Fruit fly (Drosophila melanogaster) whole organism, embryonic: ENCODE measurements around the gene CG4467.
A peak's percentile ranks its signal among the peaks of the same experiment; 100 is the strongest.

Source experiments
- Bteb2 ChIP-seq: fragments of 200-800 bp; sonication (Bioruptor generic); optimal IDR thresholded peaks from 2 replicates; lab custom pipeline; 2016; ENCODE audit warnings: missing biosample characterization, missing genetic modification characterization
- CG10321 ChIP-seq: fragments of 200-800 bp; sonication (Bioruptor generic); IDR thresholded peaks from 2 replicates; pipeline ENCODE4 v1.3.6; 2022; ENCODE audit warnings: missing biosample characterization, missing genetic modification characterization
- CG10543 ChIP-seq: fragments of 200-800 bp; sonication (Bioruptor generic); optimal IDR thresholded peaks from 3 replicates; lab custom pipeline; 2017; ENCODE audit warnings: missing biosample characterization, mild to moderate bottlenecking, missing genetic modification characterization, moderate library complexity
- CG12659 ChIP-seq: fragments of 200-800 bp; sonication (Bioruptor generic); optimal IDR thresholded peaks from 3 replicates; lab custom pipeline; 2017; ENCODE audit warnings: mild to moderate bottlenecking, missing biosample characterization, missing genetic modification reagents, missing genetic modification characterization
- CG12744 ChIP-seq: fragments of 200-800 bp; sonication (Bioruptor generic); optimal IDR thresholded peaks from 2 replicates; lab custom pipeline; 2016; ENCODE audit warnings: missing biosample characterization, missing genetic modification characterization
- CG12769 ChIP-seq: fragments of 200-800 bp; sonication (Bioruptor generic); optimal IDR thresholded peaks from 2 replicates; lab custom pipeline; 2019; ENCODE audit warnings: missing biosample characterization, mild to moderate bottlenecking, missing genetic modification characterization, moderate library complexity
- CG13123 ChIP-seq: fragments of 200-800 bp; sonication (Bioruptor generic); optimal IDR thresholded peaks from 2 replicates; lab custom pipeline; 2016; ENCODE audit warnings: missing biosample characterization, missing genetic modification characterization
- CG14441 ChIP-seq: fragments of 200-800 bp; sonication (Bioruptor generic); IDR thresholded peaks from 2 replicates; pipeline ENCODE4 v1.3.6; 2022; ENCODE audit warnings: missing biosample characterization, missing genetic modification characterization
- CG17186 ChIP-seq: fragments of 200-800 bp; sonication (Bioruptor generic); optimal IDR thresholded peaks from 3 replicates; lab custom pipeline; 2017; ENCODE audit warnings: missing biosample characterization, missing genetic modification reagents, missing genetic modification characterization
- CG17359 ChIP-seq: fragments of 200-800 bp; sonication (Bioruptor generic); optimal IDR thresholded peaks from 3 replicates; lab custom pipeline; 2018; ENCODE audit warnings: missing biosample characterization, mild to moderate bottlenecking, missing genetic modification characterization, moderate library complexity
- CG17361 ChIP-seq: fragments of 200-800 bp; sonication (Bioruptor generic); IDR thresholded peaks from 3 replicates; pipeline ENCODE4 v1.3.6; 2022; ENCODE audit warnings: missing biosample characterization, missing genetic modification characterization
- CG17568 ChIP-seq: fragments of 200-800 bp; sonication (Bioruptor generic); optimal IDR thresholded peaks from 2 replicates; lab custom pipeline; 2018; ENCODE audit warnings: missing biosample characterization, mild to moderate bottlenecking, missing genetic modification characterization, moderate library complexity
- CG30431 ChIP-seq: fragments of 200-800 bp; sonication (Bioruptor generic); optimal IDR thresholded peaks from 2 replicates; lab custom pipeline; 2017; ENCODE audit warnings: missing biosample characterization, missing genetic modification characterization
- CG31365 ChIP-seq: fragments of 200-800 bp; sonication (Bioruptor generic); optimal IDR thresholded peaks from 2 replicates; lab custom pipeline; 2018; ENCODE audit warnings: missing biosample characterization, mild to moderate bottlenecking, missing genetic modification characterization
- CG32767 ChIP-seq: fragments of 200-800 bp; sonication (Bioruptor generic); IDR thresholded peaks from 2 replicates; pipeline ENCODE4 v1.3.6; 2022; ENCODE audit warnings: missing biosample characterization, missing genetic modification characterization
- CG3726 ChIP-seq: fragments of 200-800 bp; sonication (Bioruptor generic); IDR thresholded peaks from 3 replicates; pipeline ENCODE4, ENCODE4 v1.3.6; 2022; ENCODE audit warnings: missing biosample characterization, missing genetic modification characterization
- CG4707 ChIP-seq: fragments of 200-800 bp; sonication (Bioruptor generic); optimal IDR thresholded peaks from 2 replicates; lab custom pipeline; 2018; ENCODE audit warnings: missing biosample characterization, mild to moderate bottlenecking, missing genetic modification characterization, moderate library complexity
- CG4730 ChIP-seq: fragments of 200-800 bp; sonication (Bioruptor generic); IDR thresholded peaks from 2 replicates; pipeline ENCODE4 v1.3.6; 2022; ENCODE audit warnings: missing biosample characterization, missing genetic modification characterization
- CG8944 ChIP-seq: fragments of 200-800 bp; sonication (Bioruptor generic); optimal IDR thresholded peaks from 3 replicates; lab custom pipeline; 2016; ENCODE audit warnings: missing biosample characterization, missing genetic modification characterization
- D ChIP-seq, 2 experiments: fragments of 200-800 bp in 1 of 2; fragments of >200 bp in 1 of 2; sonication (Bioruptor generic) in 1 of 2; optimal IDR thresholded peaks; 2 replicates in 1 of 2; 3 replicates in 1 of 2; lab custom pipeline; 2017; ENCODE audit warnings: mild to moderate bottlenecking in 1 of 2, missing biosample characterization in 1 of 2, missing genetic modification characterization in 1 of 2, missing genetic modification reagents in 1 of 2
- HLHmδ ChIP-seq: fragments of 200-800 bp; sonication (Bioruptor generic); optimal IDR thresholded peaks from 2 replicates; lab custom pipeline; 2018; ENCODE audit warnings: missing biosample characterization, mild to moderate bottlenecking, missing genetic modification characterization, moderate library complexity
- Hsf ChIP-seq: fragments of 200-800 bp; sonication (Bioruptor generic); optimal IDR thresholded peaks from 3 replicates; lab custom pipeline; 2016; ENCODE audit warnings: missing biosample characterization, missing genetic modification characterization
- Lhr ChIP-seq: fragments of 200-800 bp; sonication (Bioruptor generic); optimal IDR thresholded peaks from 3 replicates; lab custom pipeline; 2017; ENCODE audit warnings: mild to moderate bottlenecking, missing biosample characterization, missing genetic modification reagents, missing genetic modification characterization
- Scr ChIP-seq: fragments of 200-800 bp; sonication (Bioruptor generic); IDR thresholded peaks from 2 replicates; pipeline ENCODE4 v1.3.6; 2022; ENCODE audit warnings: missing biosample characterization, missing genetic modification characterization; ENCODE audit not compliant: partially characterized antibody
- Side ChIP-seq: fragments of 200-800 bp; sonication (Bioruptor generic); optimal IDR thresholded peaks from 2 replicates; lab custom pipeline; 2016; ENCODE audit warnings: missing biosample characterization, missing genetic modification characterization
- crol ChIP-seq: fragments of 200-800 bp; sonication (Bioruptor generic); IDR thresholded peaks from 2 replicates; pipeline ENCODE4 v1.3.6; 2022; ENCODE audit warnings: missing biosample characterization, missing genetic modification characterization
- da ChIP-seq: fragments of 200-800 bp; sonication (Bioruptor generic); optimal IDR thresholded peaks from 2 replicates; lab custom pipeline; 2016; ENCODE audit warnings: missing biosample characterization, missing genetic modification characterization
- dpn ChIP-seq, 2 experiments: fragments of 200-800 bp; sonication (Bioruptor generic); optimal IDR thresholded peaks; 3 replicates each; lab custom pipeline; 2016; ENCODE audit warnings: missing biosample characterization in 2 of 2, missing genetic modification characterization in 2 of 2
- emc ChIP-seq: fragments of 200-800 bp; sonication (Bioruptor generic); optimal IDR thresholded peaks from 2 replicates; lab custom pipeline; 2016; ENCODE audit warnings: missing biosample characterization, missing genetic modification characterization
- ems ChIP-seq: fragments of 200-800 bp; sonication (Bioruptor generic); optimal IDR thresholded peaks from 3 replicates; lab custom pipeline; 2016; ENCODE audit warnings: missing biosample characterization, missing genetic modification characterization
- exex ChIP-seq: fragments of 200-800 bp; sonication (Bioruptor generic); optimal IDR thresholded peaks from 4 replicates; lab custom pipeline; 2018; ENCODE audit warnings: missing biosample characterization, mild to moderate bottlenecking, missing genetic modification characterization, moderate library complexity
- eyg ChIP-seq: fragments of 200-800 bp; sonication (Bioruptor generic); optimal IDR thresholded peaks from 3 replicates; lab custom pipeline; 2016; ENCODE audit warnings: missing biosample characterization, missing genetic modification characterization
- gce ChIP-seq: fragments of 200-800 bp; sonication (Bioruptor generic); IDR thresholded peaks from 3 replicates; pipeline ENCODE4 v1.3.6; 2022; ENCODE audit warnings: missing biosample characterization, missing genetic modification characterization
- gcm ChIP-seq: fragments of 200-800 bp; sonication (Bioruptor generic); optimal IDR thresholded peaks from 2 replicates; lab custom pipeline; 2019; ENCODE audit warnings: missing biosample characterization, mild to moderate bottlenecking, missing genetic modification characterization, moderate library complexity
- hbn ChIP-seq: fragments of 200-800 bp; sonication (Bioruptor generic); IDR thresholded peaks from 2 replicates; pipeline ENCODE4 v1.3.6; 2022; ENCODE audit warnings: missing biosample characterization, missing genetic modification characterization; ENCODE audit not compliant: partially characterized antibody
- jigr1 ChIP-seq: fragments of 200-800 bp; sonication (Bioruptor generic); IDR thresholded peaks from 3 replicates; pipeline ENCODE4 v1.3.6; 2022; ENCODE audit warnings: missing biosample characterization, missing genetic modification characterization
- nmo ChIP-seq: fragments of 200-800 bp; sonication (Bioruptor generic); optimal IDR thresholded peaks from 2 replicates; lab custom pipeline; 2018; ENCODE audit warnings: missing biosample characterization, mild to moderate bottlenecking, missing genetic modification characterization, moderate library complexity
- nom ChIP-seq: fragments of 200-800 bp; sonication (Bioruptor generic); optimal IDR thresholded peaks from 2 replicates; lab custom pipeline; 2017; ENCODE audit warnings: missing biosample characterization, missing genetic modification characterization, mild to moderate bottlenecking, moderate library complexity, missing genetic modification reagents
- oc ChIP-seq: fragments of 200-800 bp; sonication (Bioruptor generic); optimal IDR thresholded peaks from 2 replicates; lab custom pipeline; 2018; ENCODE audit warnings: missing biosample characterization, mild to moderate bottlenecking, missing genetic modification characterization, moderate library complexity
- p53 ChIP-seq: fragments of 200-800 bp; sonication (Bioruptor generic); optimal IDR thresholded peaks from 2 replicates; lab custom pipeline; 2016; ENCODE audit warnings: missing biosample characterization, missing genetic modification characterization
- pfk ChIP-seq: fragments of 200-800 bp; sonication (Bioruptor generic); optimal IDR thresholded peaks from 2 replicates; lab custom pipeline; 2018; ENCODE audit warnings: missing biosample characterization, mild to moderate bottlenecking, missing genetic modification characterization, moderate library complexity
- rib ChIP-seq: fragments of 200-800 bp; sonication (Bioruptor generic); IDR thresholded peaks from 2 replicates; pipeline ENCODE4 v1.3.6; 2022; ENCODE audit warnings: missing biosample characterization, missing genetic modification characterization
- ro ChIP-seq: fragments of 200-800 bp; sonication (Bioruptor generic); IDR thresholded peaks from 2 replicates; pipeline ENCODE4 v1.3.6; 2022; ENCODE audit warnings: missing biosample characterization, missing genetic modification characterization
- salm ChIP-seq: fragments of 200-800 bp; sonication (Bioruptor generic); optimal IDR thresholded peaks from 2 replicates; lab custom pipeline; 2018; ENCODE audit warnings: missing biosample characterization, mild to moderate bottlenecking, missing genetic modification characterization
- seq ChIP-seq: fragments of 200-800 bp; sonication (Bioruptor generic); IDR thresholded peaks from 2 replicates; pipeline ENCODE4 v1.3.6; 2022; ENCODE audit warnings: missing biosample characterization, missing genetic modification characterization
- sob ChIP-seq: fragments of 200-800 bp; sonication (Bioruptor generic); IDR thresholded peaks from 2 replicates; pipeline ENCODE4 v1.3.6; 2022; ENCODE audit warnings: missing biosample characterization, missing genetic modification characterization
- stwl ChIP-seq: fragments of 200-800 bp; sonication (Bioruptor generic); optimal IDR thresholded peaks from 3 replicates; lab custom pipeline; 2018; ENCODE audit warnings: missing biosample characterization, mild to moderate bottlenecking, missing genetic modification characterization, moderate library complexity
- trem ChIP-seq: fragments of 200-800 bp; optimal IDR thresholded peaks from 3 replicates; lab custom pipeline; 2019; ENCODE audit warnings: missing biosample characterization, mild to moderate bottlenecking, missing genetic modification characterization, moderate library complexity
- vvl ChIP-seq: fragments of 200-800 bp; sonication (Bioruptor generic); IDR thresholded peaks from 2 replicates; pipeline ENCODE4 v1.3.6; 2022; ENCODE audit warnings: missing biosample characterization, missing genetic modification characterization

CG4467 gene

DNA sequence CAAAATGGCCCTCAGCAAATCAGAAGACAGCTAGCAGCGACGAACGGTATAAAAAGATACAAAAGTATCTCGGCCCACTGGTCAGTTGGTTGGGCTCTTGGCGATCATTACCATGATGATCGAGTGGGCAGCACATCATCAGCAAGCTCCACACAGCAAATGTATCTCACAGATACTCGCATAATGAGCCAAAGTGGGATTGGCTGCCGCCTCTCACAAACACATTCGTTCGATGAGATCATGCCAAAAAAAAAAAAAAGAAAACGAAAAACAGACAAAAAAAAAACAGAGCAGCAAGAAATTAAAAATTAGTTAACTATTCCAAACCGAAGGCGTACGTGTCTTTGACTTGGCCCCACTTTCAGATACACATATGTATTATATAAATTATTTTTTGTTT is 47.4 kb upstream of the CG4467 start (continued):
- no peak for TF ChIP-seq CG12659 (GFP tag; lab: Kevin White, UChicago)
- TF ChIP-seq CG17568: no peak
- TF ChIP-seq rib (GFP tag; lab: Robert Waterston, UW): no peak
- no peak for TF ChIP-seq oc (tag; lab: Kevin White, UChicago)
- TF ChIP-seq vvl (GFP tag; lab: Robert Waterston, UW): no peak
- no peak for TF ChIP-seq Lhr (GFP tag; lab: Kevin White, UChicago)

DNA sequence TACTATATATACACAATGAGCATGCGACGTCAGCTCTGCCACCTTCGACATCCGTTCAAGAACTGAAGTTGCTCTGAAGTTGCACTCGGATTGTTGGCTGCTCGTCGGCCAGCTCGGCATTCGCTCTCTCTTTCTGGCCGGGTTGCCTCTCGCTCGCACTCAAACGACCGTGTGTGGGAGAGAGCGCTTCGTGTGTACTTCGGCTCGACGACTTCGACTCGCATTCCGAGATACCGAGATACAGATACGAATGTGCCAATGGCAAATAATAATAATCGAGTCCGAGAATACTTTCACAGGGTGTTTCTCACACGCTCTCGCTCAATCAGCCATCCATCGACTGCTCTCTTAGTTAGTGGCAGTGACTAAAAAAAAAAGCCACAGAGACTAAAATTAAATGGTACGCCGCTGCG is 46.7 kb upstream of the CG4467 start:
- TF ChIP-seq Scr (GFP tag; lab: Robert Waterston, UW) (peak; percentile 41), CG17186 (GFP tag; lab: Kevin White, UChicago) (no peak), CG17361 (no peak), CG13123 (no peak), nmo (peak; percentile 29), seq (GFP tag; lab: Robert Waterston, UW) (no peak; the same call in 1 of the 2 replicates), nom (GFP tag; lab: Kevin White, UChicago) (peak; percentile 85), CG8944 (GFP tag; lab: Kevin White, UChicago) (no peak), emc (GFP tag; lab: Kevin White, UChicago) (no peak), crol (no peak), eyg (no peak), CG12744 (GFP tag; lab: Kevin White, UChicago) (peak; percentile 5), exex (tag; lab: Kevin White, UChicago) (peak; percentile 22), CG4707 (GFP tag; lab: Kevin White, UChicago) (no peak), gce (GFP tag; lab: Robert Waterston, UW) (0 out of 3 replicates have a peak, but pooled peaks have one; percentile 21), CG14441 (GFP tag; lab: Robert Waterston, UW) (no peak), stwl (tag; lab: Kevin White, UChicago) (peak; percentile 6), Hsf (GFP tag; lab: Kevin White, UChicago) (peak; percentile 7), CG30431 (GFP tag; lab: Kevin White, UChicago) (no peak), HLHmδ (peak; percentile 66), CG31365 (tag; lab: Kevin White, UChicago) (no peak), D (optimal IDR thresholded peaks at IDR 0.05; lab: Kevin White, UChicago) (no peak), D (GFP tag; optimal IDR thresholded peaks at IDR 0.05; lab: Kevin White, UChicago) (no peak), CG4730 (GFP tag; lab: Robert Waterston, UW) (no peak), hbn (GFP tag; lab: Robert Waterston, UW) (no peak), CG32767 (peak; percentile 72), ro (GFP tag; lab: Robert Waterston, UW) (no peak), Side (GFP tag; lab: Kevin White, UChicago) (peak; percentile 15), salm (peak; percentile 46), trem (tag; lab: Kevin White, UChicago) (peak; percentile 25), p53 (GFP tag; lab: Kevin White, UChicago) (no peak), sob (GFP tag; lab: Robert Waterston, UW) (peak; percentile 60), gcm (GFP tag; lab: Kevin White, UChicago) (peak; percentile 19), CG10321 (peak; percentile 60; the same call in 1 of the 2 replicates), jigr1 (GFP tag; lab: Robert Waterston, UW) (no peak), ems (no peak), CG3726 (GFP tag; lab: Robert Waterston, UW) (no peak), dpn (GFP tag; optimal IDR thresholded peaks at IDR 0.05; lab: Kevin White, UChicago) (peak in 1 of 2 experiments; percentile 29), pfk (GFP tag; lab: Kevin White, UChicago) (peak; percentile 48), CG17359 (tag; lab: Kevin White, UChicago) (peak; percentile 8), CG12769 (peak; percentile 67), da (GFP tag; lab: Kevin White, UChicago) (no peak), Bteb2 (GFP tag; lab: Kevin White, UChicago) (no peak), CG10543 (GFP tag; lab: Kevin White, UChicago) (peak; percentile 76)
